Fruit fly (Drosophila melanogaster) whole organism, wandering third instar larva: ENCODE data around the gene CG18301.
A peak's percentile ranks its signal among the peaks of the same experiment; 100 is the strongest.

Experiments
- Abd-B ChIP-seq: fragments of >200 bp; optimal IDR thresholded peaks from 2 replicates; lab custom pipeline; 2017; ENCODE audit warnings: missing biosample characterization, missing genetic modification characterization
- CG32264 ChIP-seq: fragments of 200-800 bp; sonication (Bioruptor generic); optimal IDR thresholded peaks from 2 replicates; lab custom pipeline; 2016; ENCODE audit warnings: missing biosample characterization, missing genetic modification characterization
- CG9705 ChIP-seq: fragments of 200-800 bp; sonication (Bioruptor generic); optimal IDR thresholded peaks from 2 replicates; lab custom pipeline; 2018; ENCODE audit warnings: missing biosample characterization, mild to moderate bottlenecking, missing genetic modification characterization
- CrebA ChIP-seq: fragments of 200-800 bp; sonication (Bioruptor generic); optimal IDR thresholded peaks from 2 replicates; lab custom pipeline; 2016; ENCODE audit warnings: missing biosample characterization, mild to moderate bottlenecking, missing genetic modification characterization, borderline replicate concordance
- Dfd ChIP-seq: fragments of >200 bp; optimal IDR thresholded peaks from 2 replicates; lab custom pipeline; 2017; ENCODE audit warnings: missing biosample characterization, missing genetic modification characterization
- Dif ChIP-seq: fragments of 200-275, 200-300 bp; sonication (Bioruptor generic); optimal IDR thresholded peaks from 2 replicates; lab custom pipeline; 2018; ENCODE audit warnings: missing biosample characterization, missing genetic modification characterization; ENCODE audit not compliant: partially characterized antibody
- GATAd ChIP-seq: sonication (Bioruptor generic); optimal IDR thresholded peaks from 2 replicates; lab custom pipeline; 2016; ENCODE audit warnings: missing biosample characterization, missing genetic modification characterization
- HLH106 ChIP-seq: fragments of 200-800 bp; optimal IDR thresholded peaks from 3 replicates; lab custom pipeline; 2019; ENCODE audit warnings: missing biosample characterization, mild to moderate bottlenecking, missing genetic modification characterization, moderate library complexity
- Hnf4 ChIP-seq: fragments of 200-800 bp; sonication (Bioruptor generic); optimal IDR thresholded peaks from 2 replicates; lab custom pipeline; 2016; ENCODE audit warnings: missing biosample characterization, mild to moderate bottlenecking, missing genetic modification characterization
- Hr78 ChIP-seq: fragments of >200 bp; optimal IDR thresholded peaks from 2 replicates; lab custom pipeline; 2017; ENCODE audit warnings: missing biosample characterization, missing genetic modification characterization
- Hr83 ChIP-seq: fragments of 200-300 bp; sonication (Bioruptor generic); optimal IDR thresholded peaks from 2 replicates; lab custom pipeline; 2016; ENCODE audit warnings: missing biosample characterization, mild to moderate bottlenecking, missing genetic modification characterization, moderate library complexity; ENCODE audit not compliant: poor library complexity, severe bottlenecking
- Jra ChIP-seq: sonication (Bioruptor generic); optimal IDR thresholded peaks from 2 replicates; lab custom pipeline; 2016; ENCODE audit warnings: missing biosample characterization, missing genetic modification characterization
- Mio ChIP-seq: sonication (Bioruptor generic); optimal IDR thresholded peaks from 2 replicates; lab custom pipeline; 2016; ENCODE audit warnings: missing biosample characterization, missing genetic modification characterization
- Myc ChIP-seq: fragments of >200 bp; optimal IDR thresholded peaks from 2 replicates; lab custom pipeline; 2017
- N ChIP-seq: fragments of >200 bp; optimal IDR thresholded peaks from 2 replicates; lab custom pipeline; 2018; ENCODE audit warnings: missing biosample characterization, missing external identifiers, missing genetic modification characterization
- OdsH ChIP-seq: fragments of 200-800 bp; sonication (Bioruptor generic); optimal IDR thresholded peaks from 2 replicates; lab custom pipeline; 2016; ENCODE audit warnings: missing biosample characterization, mild to moderate bottlenecking, missing genetic modification characterization
- Rel ChIP-seq, 2 experiments: fragments of 200-800 bp; sonication (Bioruptor generic) in 1 of 2; optimal IDR thresholded peaks; 2 replicates in 1 of 2; 3 replicates in 1 of 2; lab custom pipeline; 2016 to 2019; ENCODE audit warnings: mild to moderate bottlenecking in 2 of 2, missing biosample characterization in 2 of 2, missing genetic modification characterization in 2 of 2, moderate library complexity in 1 of 2
- Sp1 ChIP-seq: fragments of 200-800 bp; sonication (Bioruptor generic); optimal IDR thresholded peaks from 3 replicates; lab custom pipeline; 2019; ENCODE audit warnings: missing biosample characterization, mild to moderate bottlenecking, missing genetic modification characterization, moderate library complexity
- Vsx2 ChIP-seq: fragments of 200-300, 225-300 bp; sonication (Bioruptor generic); optimal IDR thresholded peaks from 2 replicates; lab custom pipeline; 2018; ENCODE audit warnings: missing biosample characterization, missing genetic modification characterization; ENCODE audit not compliant: partially characterized antibody
- br ChIP-seq: fragments of 200-800 bp; sonication (Bioruptor generic); optimal IDR thresholded peaks from 2 replicates; lab custom pipeline; 2016; ENCODE audit warnings: missing biosample characterization, missing genetic modification characterization
- brk ChIP-seq: fragments of 200-800 bp; sonication (Bioruptor generic); optimal IDR thresholded peaks from 2 replicates; lab custom pipeline; 2016; ENCODE audit warnings: missing biosample characterization, mild to moderate bottlenecking, missing genetic modification characterization
- dl ChIP-seq, 2 experiments: fragments of 175-275, 200-275 bp in 1 of 2; fragments of 200-275 bp in 1 of 2; sonication (Bioruptor generic); optimal IDR thresholded peaks; lab custom pipeline; 2018; ENCODE audit warnings: mild to moderate bottlenecking in 2 of 2, missing biosample characterization in 2 of 2, missing genetic modification characterization in 2 of 2, moderate library complexity in 2 of 2; ENCODE audit not compliant: partially characterized antibody in 2 of 2, insufficient read depth in 1 of 2
- dmrt93B ChIP-seq: fragments of 200-800 bp; sonication (Bioruptor generic); optimal IDR thresholded peaks from 2 replicates; lab custom pipeline; 2018; ENCODE audit warnings: missing biosample characterization, mild to moderate bottlenecking, missing genetic modification characterization
- dsf ChIP-seq: sonication (Bioruptor generic); optimal IDR thresholded peaks from 2 replicates; lab custom pipeline; 2016; ENCODE audit warnings: missing biosample characterization, missing genetic modification characterization, borderline replicate concordance
- ey ChIP-seq: fragments of 200-800 bp; sonication (Bioruptor generic); optimal IDR thresholded peaks from 2 replicates; lab custom pipeline; 2016; ENCODE audit warnings: missing biosample characterization, missing genetic modification characterization
- foxo ChIP-seq, 2 experiments: fragments of 200-800 bp; sonication (Bioruptor generic); optimal IDR thresholded peaks; 2 replicates in 1 of 2; 3 replicates in 1 of 2; lab custom pipeline; 2016 to 2017; ENCODE audit warnings: missing biosample characterization in 2 of 2, missing genetic modification characterization in 2 of 2
- fru ChIP-seq: fragments of 200-800 bp; sonication (Bioruptor generic); optimal IDR thresholded peaks from 3 replicates; lab custom pipeline; 2016; ENCODE audit warnings: missing biosample characterization, mild to moderate bottlenecking, missing genetic modification characterization
- h ChIP-seq: fragments of 200-800 bp; sonication (Bioruptor generic); optimal IDR thresholded peaks from 3 replicates; lab custom pipeline; 2016; ENCODE audit warnings: missing biosample characterization, mild to moderate bottlenecking, missing genetic modification characterization
- jim ChIP-seq: fragments of 175-275, 200-325 bp; sonication (Bioruptor generic); optimal IDR thresholded peaks from 2 replicates; lab custom pipeline; 2016; ENCODE audit warnings: missing biosample characterization, mild to moderate bottlenecking, missing genetic modification characterization
- lola ChIP-seq: fragments of >200 bp; optimal IDR thresholded peaks from 2 replicates; lab custom pipeline; 2017; ENCODE audit warnings: missing biosample characterization, missing genetic modification characterization
- pan ChIP-seq: fragments of >200 bp; optimal IDR thresholded peaks from 2 replicates; lab custom pipeline; 2017
- psq ChIP-seq: fragments of 200-800 bp; sonication (Bioruptor generic); optimal IDR thresholded peaks from 3 replicates; lab custom pipeline; 2017; ENCODE audit warnings: missing biosample characterization, mild to moderate bottlenecking, missing genetic modification characterization, moderate library complexity
- rgr ChIP-seq: fragments of 200-800 bp; sonication (Bioruptor generic); optimal IDR thresholded peaks from 3 replicates; lab custom pipeline; 2016; ENCODE audit warnings: missing biosample characterization, mild to moderate bottlenecking, missing genetic modification characterization
- sage ChIP-seq: fragments of 200-800 bp; sonication (Bioruptor generic); optimal IDR thresholded peaks from 2 replicates; lab custom pipeline; 2016; ENCODE audit warnings: missing biosample characterization, mild to moderate bottlenecking, missing genetic modification characterization
- sv ChIP-seq: fragments of 200-800 bp; sonication (Bioruptor generic); optimal IDR thresholded peaks from 3 replicates; lab custom pipeline; 2016; ENCODE audit warnings: missing biosample characterization, missing genetic modification characterization
- tai ChIP-seq: sonication (Bioruptor generic); optimal IDR thresholded peaks from 2 replicates; lab custom pipeline; 2016; ENCODE audit warnings: missing biosample characterization, missing genetic modification characterization
- usp ChIP-seq: fragments of >200 bp; optimal IDR thresholded peaks from 2 replicates; lab custom pipeline; 2017; ENCODE audit warnings: missing biosample characterization, missing genetic modification characterization
- woc ChIP-seq: sonication (Bioruptor generic); optimal IDR thresholded peaks from 2 replicates; lab custom pipeline; 2016; ENCODE audit warnings: missing biosample characterization, mild to moderate bottlenecking, missing genetic modification characterization

The CG18301 gene

dm6 chr2L:10522174-10522893 is 9.3 kb upstream of the CG18301 start:
- TF ChIP-seq Hnf4 (GFP tag; lab: Kevin White, UChicago) (no peak), pan (lab: Kevin White, UChicago) (no peak), Rel (GFP tag; optimal IDR thresholded peaks at IDR 0.05; lab: Kevin White, UChicago) (no peak), Rel (tag; optimal IDR thresholded peaks at IDR 0.05; lab: Kevin White, UChicago) (no peak), br (GFP tag; lab: Kevin White, UChicago) (no peak), dl (GFP tag; optimal IDR thresholded peaks at IDR 0.05; lab: Kevin White, UChicago; ENCODE audit: insufficient read depth in 1 of 2, partially characterized antibody in 2 of 2) (no peak)
- TF ChIP-seq, all 38 proteins: peak for 0

DNA sequence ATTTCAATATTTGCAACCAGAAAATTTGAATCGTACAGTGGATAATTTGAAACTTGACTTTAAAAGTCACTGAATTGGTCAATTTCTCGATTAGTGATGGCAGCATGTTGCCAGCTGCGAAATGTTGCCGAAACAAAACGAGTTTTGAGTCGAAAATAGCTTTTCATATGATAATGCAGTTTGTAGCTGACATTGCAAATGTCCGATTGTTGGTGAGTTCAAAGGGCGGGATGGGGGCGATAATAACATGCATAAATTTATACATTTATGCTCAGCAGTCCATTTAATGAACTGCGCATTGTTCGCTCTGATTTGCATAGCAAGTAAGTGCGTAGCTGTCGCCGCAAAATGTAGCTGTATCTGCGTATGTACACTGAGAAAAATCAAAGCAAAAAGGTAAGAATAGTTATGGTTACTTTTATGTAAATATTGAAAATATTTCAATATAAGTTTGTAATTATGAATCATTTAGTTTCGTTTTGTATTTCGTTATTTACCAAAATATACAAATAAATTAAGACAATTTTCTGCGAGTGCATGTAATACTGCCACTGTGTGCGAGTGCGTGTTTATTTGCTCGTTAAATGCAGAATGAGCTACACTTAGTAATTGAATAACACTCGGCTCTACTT is 4.6 kb upstream of the CG18301 start, which contains the start of gene Lip4:
Gene Lip4 (plus strand): TSS at position 620 of the 632 bp plus-strand sequence.
- TF ChIP-seq dmrt93B (GFP tag; lab: Kevin White, UChicago) (peak; percentile 11), usp (GFP tag; lab: Kevin White, UChicago) (no peak), N (GFP tag; lab: Kevin White, UChicago) (no peak), Hr78 (GFP tag; lab: Kevin White, UChicago) (no peak), dl (GFP tag; optimal IDR thresholded peaks at IDR 0.05; lab: Kevin White, UChicago; ENCODE audit: insufficient read depth in 1 of 2, partially characterized antibody in 2 of 2) (no peak), Hr83 (no peak), Jra (peak; percentile 5), tai (GFP tag; lab: Kevin White, UChicago) (no peak), br (GFP tag; lab: Kevin White, UChicago) (peak; percentile 22), Abd-B (GFP tag; lab: Kevin White, UChicago) (no peak), psq (GFP tag; lab: Kevin White, UChicago) (peak; percentile 37), HLH106 (tag; lab: Kevin White, UChicago) (peak; percentile 58), rgr (GFP tag; lab: Kevin White, UChicago) (peak; percentile 45), Myc (lab: Kevin White, UChicago) (no peak), brk (GFP tag; lab: Kevin White, UChicago) (no peak), dsf (GFP tag; lab: Kevin White, UChicago) (no peak), sage (GFP tag; lab: Kevin White, UChicago) (no peak), CG32264 (GFP tag; lab: Kevin White, UChicago) (no peak), GATAd (GFP tag; lab: Kevin White, UChicago) (no peak), Dif (no peak), woc (GFP tag; lab: Kevin White, UChicago) (no peak), Vsx2 (no peak), fru (GFP tag; lab: Kevin White, UChicago) (peak; percentile 63), h (GFP tag; lab: Kevin White, UChicago) (peak; percentile 44), pan (lab: Kevin White, UChicago) (no peak), Mio (GFP tag; lab: Kevin White, UChicago) (no peak), jim (GFP tag; lab: Kevin White, UChicago) (no peak), foxo (GFP tag; optimal IDR thresholded peaks at IDR 0.05; lab: Kevin White, UChicago) (peak in 1 of 2 experiments; percentile 62), Dfd (peak; percentile 11), CrebA (GFP tag; lab: Kevin White, UChicago) (no peak), CG9705 (GFP tag; lab: Kevin White, UChicago) (no peak), OdsH (GFP tag; lab: Kevin White, UChicago) (peak; percentile 46), ey (GFP tag; lab: Kevin White, UChicago) (peak; percentile 20), Rel (GFP tag; optimal IDR thresholded peaks at IDR 0.05; lab: Kevin White, UChicago) (no peak), Rel (tag; optimal IDR thresholded peaks at IDR 0.05; lab: Kevin White, UChicago) (no peak), Sp1 (GFP tag; lab: Kevin White, UChicago) (peak; percentile 42), Hnf4 (GFP tag; lab: Kevin White, UChicago) (peak; percentile 23), lola (GFP tag; lab: Kevin White, UChicago) (no peak), sv (GFP tag; lab: Kevin White, UChicago) (peak; percentile 61)
